Fruit fly (Drosophila melanogaster): Measurements from ENCODE around the gene CG4213.
A peak's percentile ranks its signal among the peaks of the same experiment; 100 is the strongest.

CG4213 gene

DNA sequence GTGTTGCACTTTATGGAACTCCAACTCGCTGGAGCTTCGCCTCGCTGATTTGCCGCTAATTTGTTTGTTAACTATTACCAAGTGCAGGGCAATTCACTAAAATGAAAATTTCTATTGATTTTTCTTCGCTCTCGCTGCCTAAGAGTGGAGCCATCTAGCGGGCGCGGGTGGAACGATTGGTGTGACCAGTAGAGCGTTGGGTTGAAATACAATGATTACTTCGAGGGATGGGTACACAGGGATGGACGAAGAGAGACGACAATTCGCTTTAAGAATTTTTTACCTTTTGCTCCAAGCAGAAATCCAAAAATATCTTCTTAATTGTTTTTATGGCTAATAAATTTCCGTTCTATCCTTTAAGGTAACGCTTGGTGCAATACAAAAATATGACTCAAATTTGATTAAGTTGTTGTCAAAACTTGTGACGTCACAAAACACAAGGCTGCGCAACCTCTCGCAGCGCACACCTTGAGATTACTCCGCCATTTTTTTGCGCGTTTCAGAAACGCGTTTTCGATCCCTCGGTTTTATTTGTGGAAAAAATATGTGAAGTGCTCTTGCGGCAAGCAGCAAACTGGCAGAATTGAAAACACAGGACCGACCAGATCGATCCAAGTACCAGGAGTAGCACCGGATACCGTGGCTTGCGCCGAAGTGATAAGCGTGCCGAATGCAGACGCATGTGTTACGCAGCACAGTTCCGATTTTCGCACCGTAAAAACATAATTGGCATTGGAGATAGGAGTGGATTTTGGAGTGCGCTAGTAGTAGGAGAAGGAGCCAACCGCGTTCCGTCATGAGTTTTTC is 12.8 kb upstream of the CG4213 start, which contains the start of the genes AP-2alpha and ebi (continued):
- TF ChIP-seq CG14014 (GFP tag; IDR thresholded peaks at IDR 0.05) (peak; percentile 86), CG11085 (GFP tag; IDR thresholded peaks at IDR 0.05) (peak; percentile 78), CG14441 (GFP tag; IDR thresholded peaks at IDR 0.05) (peak; percentile 89), shn (GFP tag; optimal IDR thresholded peaks at IDR 0.05) (peak; percentile 96), gt (GFP tag; IDR thresholded peaks at IDR 0.05) (peak; percentile 77), gsb (GFP tag; IDR thresholded peaks at IDR 0.05) (no peak), Oaz (GFP tag; IDR thresholded peaks at IDR 0.05) (peak; percentile 81), CG6654 (GFP tag; optimal IDR thresholded peaks at IDR 0.05) (peak; percentile 39), pan (optimal IDR thresholded peaks at IDR 0.05) (no peak), pan (GFP tag; optimal IDR thresholded peaks at IDR 0.05 in 1 of 2, IDR thresholded peaks at IDR 0.05 in 1 of 2) (peak in 1 of 2 experiments; percentile 82), CG31365 (tag; optimal IDR thresholded peaks at IDR 0.05) (no peak), Fer3 (tag; optimal IDR thresholded peaks at IDR 0.05) (peak; percentile 78), tll (GFP tag; optimal IDR thresholded peaks at IDR 0.05) (peak; percentile 22 to 100), NfI (GFP tag; optimal IDR thresholded peaks at IDR 0.05) (peak; percentile 83), amos (GFP tag; IDR thresholded peaks at IDR 0.05; ENCODE audit: partially characterized antibody) (peak; percentile 32; the same call in 1 of the 2 replicates), CG2202 (tag; optimal IDR thresholded peaks at IDR 0.05) (peak; percentile 77), CG6854 (GFP tag; optimal IDR thresholded peaks at IDR 0.05) (no peak), scrt (GFP tag; optimal IDR thresholded peaks at IDR 0.05) (no peak), ranshi (GFP tag; IDR thresholded peaks at IDR 0.05) (peak; percentile 88; the same call in 1 of the 2 replicates), eyg (GFP tag; optimal IDR thresholded peaks at IDR 0.05) (peak; percentile 87), CG1832 (GFP tag; optimal IDR thresholded peaks at IDR 0.05) (no peak), Max (GFP tag; optimal IDR thresholded peaks at IDR 0.05) (peak; percentile 79), gem (tag; optimal IDR thresholded peaks at IDR 0.05) (peak; percentile 92), Taf1 (GFP tag; IDR thresholded peaks at IDR 0.05) (peak; percentile 77), salm (tag; optimal IDR thresholded peaks at IDR 0.05) (peak; percentile 54), Mrtf (GFP tag; IDR thresholded peaks at IDR 0.05) (peak; percentile 84), Eip74EF (GFP tag; optimal IDR thresholded peaks at IDR 0.05) (no peak), Camta (GFP tag; optimal IDR thresholded peaks at IDR 0.05) (peak; percentile 85), CG14050 (GFP tag; IDR thresholded peaks at IDR 0.05) (peak; percentile 73), Hr51 (GFP tag; optimal IDR thresholded peaks at IDR 0.05) (peak; percentile 74 to 90), Abd-B (GFP tag; optimal IDR thresholded peaks at IDR 0.05) (peak; percentile 91), CG14667 (GFP tag; IDR thresholded peaks at IDR 0.05) (peak; percentile 86), unpg (GFP tag; optimal IDR thresholded peaks at IDR 0.05) (peak; percentile 70), pum (GFP tag; optimal IDR thresholded peaks at IDR 0.05) (peak; percentile 96), h (optimal IDR thresholded peaks at IDR 0.05) (no peak), Sry-β (GFP tag; optimal IDR thresholded peaks at IDR 0.05) (peak; percentile 48), Gug (GFP tag; IDR thresholded peaks at IDR 0.05) (peak; percentile 92), hkb (optimal IDR thresholded peaks at IDR 0.05) (peak; percentile 92), hkb (GFP tag; IDR thresholded peaks at IDR 0.05) (peak; percentile 81), Adf1 (GFP tag; IDR thresholded peaks at IDR 0.05) (peak; percentile 67), vnd (GFP tag; IDR thresholded peaks at IDR 0.05; ENCODE audit: partially characterized antibody) (no peak), HLH4C (GFP tag; IDR thresholded peaks at IDR 0.05; ENCODE audit: partially characterized antibody) (no peak), CG31224 (GFP tag; IDR thresholded peaks at IDR 0.05) (peak; percentile 81), CG8089 (GFP tag; optimal IDR thresholded peaks at IDR 0.05) (peak; percentile 91), insv (GFP tag; optimal IDR thresholded peaks at IDR 0.05) (peak in 1 of 2 experiments; percentile 43), vfl (GFP tag; optimal IDR thresholded peaks at IDR 0.05) (peak; percentile 84), CG8388 (GFP tag; optimal IDR thresholded peaks at IDR 0.05) (peak; percentile 68), Fer1 (GFP tag; optimal IDR thresholded peaks at IDR 0.05) (peak; percentile 78), Trl (optimal IDR thresholded peaks at IDR 0.05) (no peak), Trl (GFP tag; optimal IDR thresholded peaks at IDR 0.05) (peak; percentile 90)

All from whole organism, embryonic.